Worm (Caenorhabditis elegans) whole organism, mixed stage, embryonic: Measurements from ENCODE around the gene Y39G8B.2.

Experiments
- M03D4.4 ChIP-seq: sonication (generic microtip); optimal IDR thresholded peaks from 2 replicates; lab custom pipeline; 2017; ENCODE audit warnings: mild to moderate bottlenecking, missing genetic modification characterization, missing compliant biosample characterization
- bed-3 ChIP-seq: fragments of 200-800 bp; sonication (Bioruptor generic); optimal IDR thresholded peaks from 3 replicates; lab custom pipeline; 2018; ENCODE audit warnings: mild to moderate bottlenecking, missing genetic modification characterization, moderate library complexity, missing compliant biosample characterization
- blmp-1 ChIP-seq: fragments of 150-350 bp; optimal IDR thresholded peaks from 2 replicates; lab custom pipeline; 2014; ENCODE audit warnings: missing biosample characterization, missing genetic modification characterization
- ceh-39 ChIP-seq: fragments of 150-350 bp; optimal IDR thresholded peaks from 2 replicates; lab custom pipeline; 2014; ENCODE audit warnings: missing biosample characterization, missing genetic modification characterization
- ceh-43 ChIP-seq: fragments of 200-800 bp; sonication (Bioruptor generic); optimal IDR thresholded peaks from 2 replicates; lab custom pipeline; 2018; ENCODE audit warnings: mild to moderate bottlenecking, missing genetic modification characterization, moderate library complexity, missing compliant biosample characterization
- ceh-83 ChIP-seq: fragments of 200-800 bp; sonication (Bioruptor generic); optimal IDR thresholded peaks from 2 replicates; lab custom pipeline; 2018; ENCODE audit warnings: mild to moderate bottlenecking, missing genetic modification characterization, missing compliant biosample characterization
- ces-1 ChIP-seq: fragments of 150-350 bp; optimal IDR thresholded peaks from 2 replicates; lab custom pipeline; 2014; ENCODE audit warnings: missing biosample characterization, missing genetic modification reagents, missing genetic modification characterization
- cnd-1 ChIP-seq: fragments of 200-800 bp; sonication (Bioruptor generic); optimal IDR thresholded peaks from 2 replicates; lab custom pipeline; 2018; ENCODE audit warnings: mild to moderate bottlenecking, missing genetic modification characterization, missing compliant biosample characterization
- drap-1 ChIP-seq: fragments of 200-800 bp; sonication (Bioruptor generic); optimal IDR thresholded peaks from 3 replicates; lab custom pipeline; 2018; ENCODE audit warnings: mild to moderate bottlenecking, missing genetic modification characterization, missing compliant biosample characterization
- elt-1 ChIP-seq: sonication (generic microtip); optimal IDR thresholded peaks from 2 replicates; lab custom pipeline; 2017; ENCODE audit warnings: missing genetic modification characterization, mild to moderate bottlenecking, missing compliant biosample characterization, antibody characterized with exemption, moderate library complexity, borderline replicate concordance; ENCODE audit not compliant: insufficient read depth
- elt-3 ChIP-seq: fragments of 150-350 bp; optimal IDR thresholded peaks from 2 replicates; lab custom pipeline; 2014; ENCODE audit warnings: missing biosample characterization, missing genetic modification characterization
- flh-1 ChIP-seq: fragments of 200-800 bp; sonication (Bioruptor generic); optimal IDR thresholded peaks from 2 replicates; lab custom pipeline; 2018; ENCODE audit warnings: mild to moderate bottlenecking, missing genetic modification characterization, moderate library complexity, missing compliant biosample characterization
- ham-2 ChIP-seq: fragments of 200-800 bp; sonication (Bioruptor generic); optimal IDR thresholded peaks from 2 replicates; lab custom pipeline; 2018; ENCODE audit warnings: mild to moderate bottlenecking, missing genetic modification characterization, missing compliant biosample characterization
- hlh-1 ChIP-seq: fragments of 150-350 bp; optimal IDR thresholded peaks from 2 replicates; lab custom pipeline; 2014; ENCODE audit warnings: missing biosample characterization, missing genetic modification reagents, missing genetic modification characterization
- lin-13 ChIP-seq: fragments of 150-350 bp; optimal IDR thresholded peaks from 2 replicates; lab custom pipeline; 2014; ENCODE audit warnings: missing biosample characterization, missing genetic modification characterization
- lin-32 ChIP-seq: fragments of 200-800 bp; sonication (Bioruptor generic); optimal IDR thresholded peaks from 2 replicates; lab custom pipeline; 2018; ENCODE audit warnings: mild to moderate bottlenecking, missing genetic modification characterization, missing compliant biosample characterization
- lsy-2 ChIP-seq: fragments of 150-350 bp; optimal IDR thresholded peaks from 2 replicates; lab custom pipeline; 2014; ENCODE audit warnings: missing biosample characterization, missing genetic modification characterization
- mab-5 ChIP-seq: fragments of 150-350 bp; optimal IDR thresholded peaks from 2 replicates; lab custom pipeline; 2014; ENCODE audit warnings: missing biosample characterization, missing genetic modification characterization
- mep-1 ChIP-seq: fragments of 150-350 bp; optimal IDR thresholded peaks from 2 replicates; lab custom pipeline; 2017; ENCODE audit warnings: missing biosample characterization, missing genetic modification reagents, missing genetic modification characterization, inconsistent platforms
- mls-2 ChIP-seq: sonication (generic microtip); optimal IDR thresholded peaks from 2 replicates; lab custom pipeline; 2016; ENCODE audit warnings: mild to moderate bottlenecking, missing genetic modification characterization, moderate library complexity, missing compliant biosample characterization
- nhr-12 ChIP-seq: fragments of 150-350 bp; optimal IDR thresholded peaks from 2 replicates; lab custom pipeline; 2014; ENCODE audit warnings: missing biosample characterization, missing genetic modification characterization
- nhr-28 ChIP-seq: fragments of 150-350 bp; optimal IDR thresholded peaks from 2 replicates; lab custom pipeline; 2014; ENCODE audit warnings: missing biosample characterization, missing genetic modification characterization
- nhr-76 ChIP-seq: sonication (generic microtip); optimal IDR thresholded peaks from 2 replicates; lab custom pipeline; 2017; ENCODE audit warnings: missing biosample characterization, missing genetic modification characterization
- pha-4 ChIP-seq: fragments of 150-350 bp; optimal IDR thresholded peaks from 2 replicates; lab custom pipeline; 2018; ENCODE audit warnings: missing biosample characterization, missing genetic modification reagents, missing genetic modification characterization
- sem-2 ChIP-seq: fragments of 200-800 bp; sonication (Bioruptor generic); optimal IDR thresholded peaks from 2 replicates; lab custom pipeline; 2018; ENCODE audit warnings: mild to moderate bottlenecking, missing genetic modification characterization, missing compliant biosample characterization
- sptf-1 ChIP-seq: sonication (generic microtip); optimal IDR thresholded peaks from 2 replicates; lab custom pipeline; 2017; ENCODE audit warnings: mild to moderate bottlenecking, missing genetic modification characterization, moderate library complexity, missing compliant biosample characterization
- unc-120 ChIP-seq: sonication (generic microtip); optimal IDR thresholded peaks from 2 replicates; lab custom pipeline; 2017; ENCODE audit warnings: missing genetic modification characterization, missing compliant biosample characterization; ENCODE audit not compliant: poor library complexity, severe bottlenecking
- unc-39 ChIP-seq: fragments of 150-350 bp; optimal IDR thresholded peaks from 2 replicates; lab custom pipeline; 2014; ENCODE audit warnings: missing biosample characterization, missing genetic modification characterization
- unc-62 ChIP-seq: fragments of 150-350 bp; optimal IDR thresholded peaks from 2 replicates; lab custom pipeline; 2014; ENCODE audit warnings: missing biosample characterization, missing genetic modification reagents, missing genetic modification characterization
- zip-8 ChIP-seq: fragments of 150-350 bp; optimal IDR thresholded peaks from 2 replicates; lab custom pipeline; 2014; ENCODE audit warnings: missing biosample characterization, missing genetic modification characterization
- ztf-11 ChIP-seq: fragments of 150-350 bp; optimal IDR thresholded peaks from 2 replicates; lab custom pipeline; 2014; ENCODE audit warnings: missing biosample characterization, missing genetic modification characterization

The Y39G8B.2 gene

DNA sequence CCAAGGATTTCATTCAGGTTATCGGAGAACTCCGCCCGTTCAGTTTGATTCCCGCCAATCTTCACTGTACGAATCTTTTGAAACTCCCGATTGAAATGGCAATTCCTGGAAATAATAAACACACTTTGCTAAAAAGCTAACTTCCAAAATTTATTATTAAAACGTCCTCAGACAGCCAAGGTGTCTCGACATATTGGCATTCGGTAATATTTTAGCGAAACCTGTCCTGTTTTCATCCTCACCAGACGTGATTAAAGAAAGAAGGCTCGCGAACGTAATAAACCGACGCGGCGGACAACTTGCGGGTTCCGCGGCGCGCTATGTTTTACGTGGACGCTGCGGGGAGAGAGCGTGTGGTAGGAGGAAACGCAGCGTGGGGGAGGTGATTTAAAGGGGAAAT is 42.2 kb upstream of the Y39G8B.2 start:
- peak; percentile 39 for TF ChIP-seq lin-13 (tag; lab: Kevin White, UChicago)
- no peak for TF ChIP-seq unc-120 (tag; lab: Kevin White, UChicago)
- TF ChIP-seq cnd-1 (tag; lab: Kevin White, UChicago): peak; percentile 34
- peak; percentile 26 for TF ChIP-seq drap-1 (GFP tag; lab: Kevin White, UChicago)
- TF ChIP-seq mep-1 (tag; lab: Kevin White, UChicago): peak; percentile 58
- peak; percentile 59 for TF ChIP-seq sptf-1 (tag; lab: Kevin White, UChicago)
- peak; percentile 63 for TF ChIP-seq ceh-83 (GFP tag; lab: Kevin White, UChicago)
- TF ChIP-seq ham-2 (GFP tag; lab: Kevin White, UChicago): no peak
- TF ChIP-seq pha-4: no peak
- no peak for TF ChIP-seq hlh-1 (tag; lab: Kevin White, UChicago)

DNA sequence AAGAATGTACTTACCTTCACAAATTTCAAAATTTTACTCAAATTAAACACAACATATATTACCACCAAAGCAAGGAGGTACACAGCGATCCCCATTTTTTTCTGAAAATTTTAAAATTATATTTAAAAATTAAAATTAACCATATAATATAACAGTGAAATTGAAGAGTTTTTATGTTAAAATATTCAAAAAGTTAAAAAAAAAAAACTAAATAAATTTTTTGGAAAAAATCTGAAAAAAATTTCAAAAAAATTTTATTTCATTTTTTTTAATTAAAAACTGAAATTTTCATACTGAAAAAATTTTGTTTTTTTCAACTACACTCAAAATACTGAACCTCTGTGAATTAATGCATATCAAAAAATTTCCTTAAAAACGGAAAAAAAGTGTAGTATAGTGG is 40.8 kb upstream of the Y39G8B.2 start, which contains the start of gene cyp-37A1:
TSS of gene cyp-37A1 (minus strand) at position 101 of the 400 bp plus-strand sequence.
- TF ChIP-seq mab-5: no peak
- TF ChIP-seq nhr-76 (tag; lab: Kevin White, UChicago): no peak
- no peak for TF ChIP-seq mep-1 (tag; lab: Kevin White, UChicago)
- TF ChIP-seq M03D4.4: no peak
- no peak for TF ChIP-seq sem-2 (GFP tag; lab: Kevin White, UChicago)

- no peak for TF ChIP-seq nhr-12 (tag; lab: Kevin White, UChicago)
- no peak for TF ChIP-seq sptf-1 (tag; lab: Kevin White, UChicago)
Observed at ce11 chrII:14014637-14015036, 38.6 kb upstream of the Y39G8B.2 start.

- no peak for TF ChIP-seq mls-2
- TF ChIP-seq elt-1 (tag; lab: Kevin White, UChicago): no peak
- no peak for TF ChIP-seq ceh-39 (tag; lab: Kevin White, UChicago)
- no peak for TF ChIP-seq M03D4.4
- TF ChIP-seq zip-8: no peak
- no peak for TF ChIP-seq unc-120 (tag; lab: Kevin White, UChicago)
- TF ChIP-seq mep-1 (tag; lab: Kevin White, UChicago): no peak
- no peak for TF ChIP-seq nhr-12 (tag; lab: Kevin White, UChicago)
- TF ChIP-seq ceh-43: no peak
- no peak for TF ChIP-seq ces-1
- TF ChIP-seq hlh-1 (tag; lab: Kevin White, UChicago): no peak
Observed at ce11 chrII:14010656-14011376, 34.8 kb upstream of the Y39G8B.2 start, which contains the start of gene F01D5.8. Gene F01D5.8, plus strand, starts transcription at chrII:14010706.

DNA sequence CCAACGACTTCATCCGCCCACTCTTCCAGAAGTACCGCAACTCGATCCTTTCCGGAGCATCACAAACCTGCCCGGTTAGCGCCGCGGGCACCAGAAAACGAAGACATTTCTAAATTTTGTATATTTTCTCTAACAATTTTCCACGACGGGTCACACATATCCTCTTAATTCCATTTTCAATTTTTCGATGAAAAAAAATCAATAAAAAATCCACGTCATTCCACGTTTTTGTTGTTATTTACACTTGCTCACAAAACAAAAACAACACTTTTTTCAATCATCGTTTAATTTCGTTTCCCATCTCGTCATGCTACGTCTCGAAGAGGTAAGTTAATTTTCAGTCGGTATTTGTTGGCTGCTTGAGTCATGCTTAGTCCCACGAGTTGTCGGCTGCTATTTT is 32.3 kb upstream of the Y39G8B.2 start, which contains the start of gene F01D5.7:
TSS of gene F01D5.7 (plus strand) at position 301 of the 400 bp plus-strand sequence.
- no peak for TF ChIP-seq lsy-2 (tag; lab: Kevin White, UChicago)
- no peak for TF ChIP-seq lin-13 (tag; lab: Kevin White, UChicago)
- TF ChIP-seq unc-62: no peak
- TF ChIP-seq sem-2 (GFP tag; lab: Kevin White, UChicago): no peak
- no peak for TF ChIP-seq drap-1 (GFP tag; lab: Kevin White, UChicago)
- TF ChIP-seq cnd-1 (tag; lab: Kevin White, UChicago): no peak
- TF ChIP-seq mls-2: no peak

ce11 chrII:14006210-14006609 is 30.2 kb upstream of the Y39G8B.2 start, which contains the start of gene F01D5.6:
Gene F01D5.6, plus strand, starts transcription at chrII:14006510.
- TF ChIP-seq blmp-1 (tag; lab: Kevin White, UChicago) (no peak), ztf-11 (tag; lab: Kevin White, UChicago) (no peak), ceh-43 (no peak), nhr-28 (tag; lab: Kevin White, UChicago) (no peak), ham-2 (GFP tag; lab: Kevin White, UChicago) (no peak), ceh-83 (GFP tag; lab: Kevin White, UChicago) (no peak), elt-1 (tag; lab: Kevin White, UChicago) (no peak), bed-3 (GFP tag; lab: Kevin White, UChicago) (no peak), elt-3 (tag; lab: Kevin White, UChicago) (no peak), lin-13 (tag; lab: Kevin White, UChicago) (no peak), sem-2 (GFP tag; lab: Kevin White, UChicago) (no peak), unc-39 (tag; lab: Kevin White, UChicago) (no peak), sptf-1 (tag; lab: Kevin White, UChicago) (no peak), lin-32 (GFP tag; lab: Kevin White, UChicago) (no peak), drap-1 (GFP tag; lab: Kevin White, UChicago) (no peak), nhr-76 (tag; lab: Kevin White, UChicago) (no peak), flh-1 (GFP tag; lab: Kevin White, UChicago) (no peak), cnd-1 (tag; lab: Kevin White, UChicago) (no peak)
